Worm (Caenorhabditis elegans): ENCODE data around the gene Y45F10D.6.

ce11 chrIV:13786690-13787089 is 11.0 kb downstream of the Y45F10D.6 start, which contains the start of gene icap-1:
- TF ChIP-seq nhr-76 (tag; optimal IDR thresholded peaks at IDR 0.05) (no peak), ceh-83 (GFP tag; optimal IDR thresholded peaks at IDR 0.05) (no peak), drap-1 (GFP tag; optimal IDR thresholded peaks at IDR 0.05) (no peak), sem-2 (GFP tag; optimal IDR thresholded peaks at IDR 0.05) (no peak), mls-2 (tag; optimal IDR thresholded peaks at IDR 0.05) (no peak), sptf-1 (tag; optimal IDR thresholded peaks at IDR 0.05) (no peak), lin-13 (tag; optimal IDR thresholded peaks at IDR 0.05) (no peak), tbx-8 (GFP tag; optimal IDR thresholded peaks at IDR 0.05) (no peak), ceh-43 (GFP tag; optimal IDR thresholded peaks at IDR 0.05) (no peak), elt-1 (tag; optimal IDR thresholded peaks at IDR 0.05; ENCODE audit: borderline replicate concordance, insufficient read depth) (no peak)

Measured in whole organism, mixed stage, embryonic.